Worm (Caenorhabditis elegans) whole organism, early embryonic: ENCODE data around the gene dyf-4.

ENCODE experiments used
- B0310.2 ChIP-seq: sonication (generic microtip); optimal IDR thresholded peaks from 2 replicates; lab custom pipeline; 2016; ENCODE audit warnings: mild to moderate bottlenecking, missing genetic modification characterization, missing compliant biosample characterization
- F13C5.2 ChIP-seq: sonication (generic microtip); optimal IDR thresholded peaks from 2 replicates; lab custom pipeline; 2017; ENCODE audit warnings: mild to moderate bottlenecking, missing genetic modification characterization, inconsistent platforms, missing compliant biosample characterization
- aly-1 ChIP-seq: sonication (generic microtip); optimal IDR thresholded peaks from 2 replicates; lab custom pipeline; 2016; ENCODE audit warnings: missing genetic modification characterization, missing compliant biosample characterization
- ama-1 ChIP-seq: fragments of 150-350 bp; optimal IDR thresholded peaks from 2 replicates; lab custom pipeline; 2014
- ceh-13 ChIP-seq: fragments of 200-800 bp; sonication (Bioruptor generic); optimal IDR thresholded peaks from 2 replicates; lab custom pipeline; 2018; ENCODE audit warnings: mild to moderate bottlenecking, missing genetic modification characterization, missing compliant biosample characterization
- ceh-36 ChIP-seq: sonication (generic microtip); optimal IDR thresholded peaks from 2 replicates; lab custom pipeline; 2016; ENCODE audit warnings: missing genetic modification characterization, inconsistent platforms, missing compliant biosample characterization
- ets-7 ChIP-seq: sonication (generic microtip); optimal IDR thresholded peaks from 2 replicates; lab custom pipeline; 2016; ENCODE audit warnings: missing genotype, missing genetic modification characterization, missing compliant biosample characterization
- flt-1 ChIP-seq: fragments of 200-800 bp; sonication (Bioruptor generic); IDR thresholded peaks from 2 replicates; pipeline ENCODE4 v1.3.6; 2022; ENCODE audit warnings: missing genetic modification characterization, missing compliant biosample characterization
- hmbx-1 ChIP-seq: sonication (generic microtip); optimal IDR thresholded peaks from 2 replicates; lab custom pipeline; 2016; ENCODE audit warnings: mild to moderate bottlenecking, missing genetic modification characterization, missing compliant biosample characterization
- hmg-4 ChIP-seq: fragments of 200-800 bp; sonication (Bioruptor generic); optimal IDR thresholded peaks from 2 replicates; lab custom pipeline; 2018; ENCODE audit warnings: mild to moderate bottlenecking, missing genetic modification characterization, missing compliant biosample characterization
- hnd-1 ChIP-seq: sonication (generic microtip); optimal IDR thresholded peaks from 2 replicates; lab custom pipeline; 2016; ENCODE audit warnings: missing genetic modification characterization, missing compliant biosample characterization
- pes-1 ChIP-seq: fragments of 200-800 bp; sonication (Bioruptor generic); IDR thresholded peaks from 2 replicates; pipeline ENCODE4 v1.3.6; 2022; ENCODE audit warnings: missing genetic modification reagents, missing genetic modification characterization, missing compliant biosample characterization
- scrt-1 ChIP-seq: fragments of 200-800 bp; sonication (Bioruptor generic); IDR thresholded peaks from 2 replicates; pipeline ENCODE4 v1.3.6; 2022; ENCODE audit warnings: missing genetic modification characterization, missing compliant biosample characterization
- sea-1 ChIP-seq: fragments of 200-800 bp; sonication (Bioruptor generic); conservative IDR thresholded peaks from 2 replicates; pipeline ENCODE4 v1.3.6; 2022; ENCODE audit warnings: missing genetic modification characterization, missing compliant biosample characterization
- tbx-11 ChIP-seq: fragments of 200-800 bp; sonication (Bioruptor generic); IDR thresholded peaks from 2 replicates; pipeline ENCODE4 v1.3.6; 2022; ENCODE audit warnings: missing genetic modification characterization, missing compliant biosample characterization
- tbx-37 ChIP-seq: fragments of 200-800 bp; sonication (Bioruptor generic); conservative IDR thresholded peaks from 2 replicates; pipeline ENCODE4 v1.3.6; 2022; ENCODE audit warnings: missing genetic modification reagents, missing genetic modification characterization, missing compliant biosample characterization
- tra-4 ChIP-seq: sonication (generic microtip); optimal IDR thresholded peaks from 2 replicates; lab custom pipeline; 2017; ENCODE audit warnings: missing genetic modification characterization, missing compliant biosample characterization

The dyf-4 gene

ce11 chrV:12556904-12557303, 31.4 kb upstream of the dyf-4 start:
- TF ChIP-seq tra-4 (tag; lab: Kevin White, UChicago), result no peak

ce11 chrV:12555872-12556271, 30.3 kb upstream of the dyf-4 start:
- TF ChIP-seq hnd-1 (tag; lab: Kevin White, UChicago) (no peak), pes-1 (no peak), tbx-37 (GFP tag; lab: Robert Waterston, UW) (no peak), ceh-36 (tag; lab: Kevin White, UChicago) (no peak), ceh-13 (GFP tag; lab: Kevin White, UChicago) (no peak), F13C5.2 (no peak), aly-1 (no peak), tra-4 (tag; lab: Kevin White, UChicago) (no peak)

ce11 chrV:12554172-12555031, 28.9 kb upstream of the dyf-4 start:
- no peak for TF ChIP-seq F13C5.2
- TF ChIP-seq sea-1 (GFP tag; lab: Robert Waterston, UW), result no peak
- no peak for TF ChIP-seq tra-4 (tag; lab: Kevin White, UChicago)
- TF ChIP-seq hmg-4 (GFP tag; lab: Kevin White, UChicago), result no peak
- TF ChIP-seq ceh-13 (GFP tag; lab: Kevin White, UChicago), result no peak
- no peak for TF ChIP-seq hnd-1 (tag; lab: Kevin White, UChicago)
- TF ChIP-seq B0310.2 (tag; lab: Kevin White, UChicago), result no peak
- no peak for TF ChIP-seq ets-7 (tag; lab: Kevin White, UChicago)
- TF ChIP-seq hmbx-1 (tag; lab: Kevin White, UChicago), result no peak
- no peak for TF ChIP-seq tbx-37 (GFP tag; lab: Robert Waterston, UW)
- no peak for TF ChIP-seq scrt-1 (GFP tag; lab: Robert Waterston, UW)

ce11 chrV:12553286-12553725, 27.8 kb upstream of the dyf-4 start:
- TF ChIP-seq ets-7 (tag; lab: Kevin White, UChicago) (no peak), tra-4 (tag; lab: Kevin White, UChicago) (no peak), hmbx-1 (tag; lab: Kevin White, UChicago) (no peak), aly-1 (no peak), ceh-13 (GFP tag; lab: Kevin White, UChicago) (no peak), flt-1 (GFP tag; lab: Robert Waterston, UW) (no peak), hnd-1 (tag; lab: Kevin White, UChicago) (no peak)

- TF ChIP-seq ceh-13 (GFP tag; lab: Kevin White, UChicago), result no peak
- no peak for TF ChIP-seq aly-1
- TF ChIP-seq hmbx-1 (tag; lab: Kevin White, UChicago), result no peak
- no peak for TF ChIP-seq F13C5.2
- no peak for TF ChIP-seq ets-7 (tag; lab: Kevin White, UChicago)
These were observed 27.2 kb upstream of the dyf-4 start, which contains the start of gene F45D3.4 for ce11 chrV:12552671-12553212. Gene F45D3.4 (minus strand): TSS chrV:12553191.

- TF ChIP-seq hmg-4 (GFP tag; lab: Kevin White, UChicago) (no peak), tbx-37 (GFP tag; lab: Robert Waterston, UW) (no peak), aly-1 (no peak), B0310.2 (tag; lab: Kevin White, UChicago) (no peak), ceh-13 (GFP tag; lab: Kevin White, UChicago) (no peak), tbx-11 (no peak), scrt-1 (GFP tag; lab: Robert Waterston, UW) (no peak), sea-1 (GFP tag; lab: Robert Waterston, UW) (no peak), ets-7 (tag; lab: Kevin White, UChicago) (no peak), F13C5.2 (no peak), ama-1 (lab: Kevin White, UChicago) (no peak), flt-1 (GFP tag; lab: Robert Waterston, UW) (no peak), ceh-36 (tag; lab: Kevin White, UChicago) (no peak), hnd-1 (tag; lab: Kevin White, UChicago) (no peak), hmbx-1 (tag; lab: Kevin White, UChicago) (no peak), pes-1 (no peak), tra-4 (tag; lab: Kevin White, UChicago) (no peak)
These were observed 26.3 kb upstream of the dyf-4 start for ce11 chrV:12551638-12552478.

- TF ChIP-seq ceh-13 (GFP tag; lab: Kevin White, UChicago) (no peak), B0310.2 (tag; lab: Kevin White, UChicago) (no peak), hnd-1 (tag; lab: Kevin White, UChicago) (no peak), pes-1 (no peak), tra-4 (tag; lab: Kevin White, UChicago) (no peak)
These were observed 25.2 kb upstream of the dyf-4 start for ce11 chrV:12550755-12551154.
